Worm (Caenorhabditis elegans): ENCODE results near the gene ZK616.8.
"Not testable (repeated sequence)": the region's sequence is repeated elsewhere in the genome, so short reads cannot be mapped to it uniquely, and the experiment has no call there.

The ZK616.8 gene

ce11 chrIV:5411641-5412337 lies at the start of gene ZK616.8:
Gene ZK616.8 (minus strand): TSS chrIV:5412193.
- TF ChIP-seq unc-62 (GFP tag; optimal IDR thresholded peaks at IDR 0.05), result no peak

ce11 chrIV:5455999-5456398 lies 44.0 kb upstream of the ZK616.8 start, which contains the start of gene Y4C6A.3:
Gene Y4C6A.3 (minus strand): TSS chrIV:5456099.
- TF ChIP-seq unc-62 (GFP tag; optimal IDR thresholded peaks at IDR 0.05), result not testable (repeated sequence)

ce11 chrIV:5452667-5453066 lies 40.7 kb upstream of the ZK616.8 start, which contains the start of gene Y4C6A.4:
Gene Y4C6A.4 (plus strand): TSS chrIV:5452967.
- no peak for TF ChIP-seq unc-62 (GFP tag; optimal IDR thresholded peaks at IDR 0.05)

- TF ChIP-seq unc-62 (GFP tag; optimal IDR thresholded peaks at IDR 0.05), result no peak
Measured at ce11 chrIV:5438705-5439104, 26.7 kb upstream of the ZK616.8 start, which contains the start of gene mgl-3. Gene mgl-3 (plus strand): TSS chrIV:5439005.

- no peak for TF ChIP-seq unc-62 (GFP tag; optimal IDR thresholded peaks at IDR 0.05)
Measured at ce11 chrIV:5419122-5419521, 7.1 kb upstream of the ZK616.8 start, which contains the start of gene ehn-3. Gene ehn-3 (minus strand): TSS chrIV:5419222.

ce11 chrIV:5415696-5416095 lies 3.7 kb upstream of the ZK616.8 start, which contains the start of gene spp-7:
Gene spp-7 (minus strand): TSS chrIV:5415796.
- no peak for TF ChIP-seq unc-62 (GFP tag; optimal IDR thresholded peaks at IDR 0.05)

ce11 chrIV:5411120-5411519 lies 873 bp downstream of the ZK616.8 start, which contains the start of gene ZK616.65:
Gene ZK616.65 (minus strand): TSS chrIV:5411220.
- no peak for TF ChIP-seq unc-62 (GFP tag; optimal IDR thresholded peaks at IDR 0.05)

- no peak for TF ChIP-seq unc-62 (GFP tag; optimal IDR thresholded peaks at IDR 0.05)
Measured at ce11 chrIV:5409112-5409511, 2.9 kb downstream of the ZK616.8 start.

ce11 chrIV:5405345-5405744 lies 6.6 kb downstream of the ZK616.8 start, which contains the start of gene ZK616.61:
Gene ZK616.61 (plus strand): TSS chrIV:5405645.
- TF ChIP-seq unc-62 (GFP tag; optimal IDR thresholded peaks at IDR 0.05), result no peak

- no peak for TF ChIP-seq unc-62 (GFP tag; optimal IDR thresholded peaks at IDR 0.05)
Measured at ce11 chrIV:5400609-5401008, 11.4 kb downstream of the ZK616.8 start, which contains the start of gene ZK616.1. Gene ZK616.1 (plus strand): TSS chrIV:5400909.

ce11 chrIV:5397539-5397938 lies 14.5 kb downstream of the ZK616.8 start, which contains the start of gene ZK616.2:
Gene ZK616.2 (plus strand): TSS chrIV:5397839.
- TF ChIP-seq unc-62 (GFP tag; optimal IDR thresholded peaks at IDR 0.05), result no peak

ce11 chrIV:5396769-5397168 lies 15.2 kb downstream of the ZK616.8 start, which contains the start of gene ZK616.3:
Gene ZK616.3 (plus strand): TSS chrIV:5397069.
- no peak for TF ChIP-seq unc-62 (GFP tag; optimal IDR thresholded peaks at IDR 0.05)

ce11 chrIV:5394687-5395086 lies 17.3 kb downstream of the ZK616.8 start, which contains the start of the genes perm-3 and swsn-6:
Gene perm-3 (minus strand): TSS chrIV:5394804.
Gene swsn-6 (plus strand): TSS chrIV:5395033.
- no peak for TF ChIP-seq unc-62 (GFP tag; optimal IDR thresholded peaks at IDR 0.05)

ce11 chrIV:5393566-5393965 lies 18.4 kb downstream of the ZK616.8 start:
- no peak for TF ChIP-seq unc-62 (GFP tag; optimal IDR thresholded peaks at IDR 0.05)

- no peak for TF ChIP-seq unc-62 (GFP tag; optimal IDR thresholded peaks at IDR 0.05)
Measured at ce11 chrIV:5391507-5392057, 20.4 kb downstream of the ZK616.8 start, which contains the start of the genes htp-1 and ZK616.5. Gene htp-1 (minus strand): TSS chrIV:5391557. Gene ZK616.5 (plus strand): TSS chrIV:5391929.

ce11 chrIV:5389951-5390350 lies 22.0 kb downstream of the ZK616.8 start:
- TF ChIP-seq unc-62 (GFP tag; optimal IDR thresholded peaks at IDR 0.05), result no peak

All from whole organism, dauer.